Worm (Caenorhabditis elegans) whole organism, midembryonic: ENCODE results near the gene smvt-1.
A peak's percentile ranks its signal among the peaks of the same experiment; 100 is the strongest.

Source experiments
- T22C8.4 ChIP-seq: fragments of 200-800 bp; sonication (Bioruptor generic); IDR thresholded peaks from 2 replicates; pipeline ENCODE4 v1.3.6; 2022; ENCODE audit warnings: missing genetic modification characterization, missing compliant biosample characterization
- cog-1 ChIP-seq: sonication (generic microtip); optimal IDR thresholded peaks from 2 replicates; lab custom pipeline; 2016; ENCODE audit warnings: missing genetic modification characterization, missing compliant biosample characterization
- flt-1 ChIP-seq: fragments of 200-800 bp; sonication (Bioruptor generic); IDR thresholded peaks from 2 replicates; pipeline ENCODE4 v1.3.6; 2022; ENCODE audit warnings: missing genetic modification characterization, missing compliant biosample characterization
- klf-2 ChIP-seq: fragments of 200-800 bp; sonication (Bioruptor generic); conservative IDR thresholded peaks from 2 replicates; pipeline ENCODE4 v1.3.6; 2022; ENCODE audit warnings: missing genetic modification reagents, missing genetic modification characterization, missing compliant biosample characterization
- med-1 ChIP-seq: sonication (generic microtip); optimal IDR thresholded peaks from 2 replicates; lab custom pipeline; 2017; ENCODE audit warnings: missing genetic modification characterization, mild to moderate bottlenecking, missing compliant biosample characterization, antibody characterized with exemption, missing genetic modification reagents; ENCODE audit not compliant: insufficient read depth
- ref-1 ChIP-seq: fragments of 200-800 bp; sonication (Bioruptor generic); conservative IDR thresholded peaks from 2 replicates; pipeline ENCODE4 v1.3.6; 2022; ENCODE audit warnings: missing genetic modification reagents, missing genetic modification characterization, missing compliant biosample characterization
- tab-1 ChIP-seq: fragments of 200-800 bp; sonication (Bioruptor generic); IDR thresholded peaks from 2 replicates; pipeline ENCODE4 v1.3.6; 2022; ENCODE audit warnings: missing genetic modification characterization, missing compliant biosample characterization
- ztf-23 ChIP-seq: fragments of 200-800 bp; sonication (Bioruptor generic); IDR thresholded peaks from 2 replicates; pipeline ENCODE4 v1.3.6; 2022; ENCODE audit warnings: missing genetic modification reagents, missing genetic modification characterization, missing compliant biosample characterization
- ztf-29 ChIP-seq: fragments of 200-800 bp; sonication (Bioruptor generic); IDR thresholded peaks from 2 replicates; pipeline ENCODE4 v1.3.6; 2022; ENCODE audit warnings: missing genetic modification reagents, missing genetic modification characterization, missing compliant biosample characterization

The smvt-1 gene

DNA sequence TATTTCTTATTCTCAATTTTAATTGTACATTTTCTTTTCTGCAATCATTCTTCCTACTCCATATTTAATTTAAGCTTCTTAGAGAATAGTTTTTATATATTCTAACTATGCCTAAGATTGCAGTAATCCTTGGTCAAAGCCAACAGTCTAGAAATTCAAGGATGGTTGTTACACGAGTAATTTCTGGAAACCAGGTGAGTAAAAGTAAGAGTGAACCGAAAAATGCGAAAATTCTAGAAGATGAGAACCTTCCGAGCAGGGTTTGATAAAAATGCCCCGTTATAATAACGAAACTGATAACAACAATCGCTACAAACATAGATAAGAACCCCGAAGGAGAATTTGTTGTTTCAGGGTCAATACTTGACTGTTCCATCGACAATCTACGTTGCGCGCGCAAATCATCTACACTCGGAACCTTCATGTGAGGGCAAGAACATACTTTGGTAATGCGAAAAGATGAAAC, 16.6 kb upstream of the smvt-1 start, which contains the start of gene F52H2.15:
F52H2.15 (plus strand) TSS at position 51 of the 466 bp plus-strand sequence.
- TF ChIP-seq ztf-29 (GFP tag; lab: Robert Waterston, UW) (no peak), klf-2 (GFP tag; lab: Robert Waterston, UW) (no peak), ref-1 (no peak), cog-1 (tag; lab: Kevin White, UChicago) (no peak), tab-1 (GFP tag; lab: Robert Waterston, UW) (no peak), flt-1 (GFP tag; lab: Robert Waterston, UW) (no peak), T22C8.4 (GFP tag; lab: Robert Waterston, UW) (no peak), med-1 (GFP tag; lab: Kevin White, UChicago) (no peak), ztf-23 (no peak)

DNA sequence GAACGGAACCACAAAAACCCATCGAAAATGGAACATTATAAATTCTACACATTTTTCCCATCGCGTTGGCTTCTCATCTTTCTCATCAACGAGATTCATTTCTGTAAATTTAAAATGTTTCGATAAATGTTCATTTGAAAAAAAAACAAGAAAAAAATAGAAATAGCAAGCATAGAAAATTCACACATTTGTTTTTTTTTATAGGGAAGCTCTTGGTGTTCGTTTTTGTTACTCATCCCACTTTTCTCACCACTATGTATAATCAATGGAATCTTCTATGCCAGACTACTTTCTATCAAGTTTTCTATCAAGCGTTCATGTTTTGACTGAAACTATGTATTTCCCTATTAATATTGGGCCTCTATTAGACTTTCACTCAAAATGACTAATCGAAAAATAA, 15.3 kb upstream of the smvt-1 start, which contains the start of gene dhcr-24:
dhcr-24 (minus strand) TSS at position 101 of the 400 bp plus-strand sequence.
- no peak for TF ChIP-seq flt-1 (GFP tag; lab: Robert Waterston, UW)

DNA sequence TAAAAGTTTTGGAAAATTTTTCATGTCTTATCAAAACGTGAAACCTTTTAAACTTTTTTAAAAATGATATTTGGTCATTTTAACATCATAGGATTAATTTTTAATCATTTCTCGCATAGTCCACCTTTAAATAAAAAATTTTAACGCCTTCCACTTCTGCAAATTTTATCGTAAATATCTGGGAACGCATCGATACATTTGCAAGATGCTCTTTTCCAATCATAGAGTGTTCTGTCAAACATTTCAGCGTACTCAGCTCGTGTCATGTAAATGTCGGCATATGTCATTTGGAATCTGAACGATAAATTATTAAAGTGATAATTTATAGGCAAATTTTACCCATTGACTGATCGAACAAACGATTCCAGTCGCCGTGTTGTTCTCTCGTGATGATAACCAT, 11.2 kb upstream of the smvt-1 start, which contains the start of gene F52H2.5:
F52H2.5 (minus strand) TSS at position 101 of the 400 bp plus-strand sequence.
- TF ChIP-seq tab-1 (GFP tag; lab: Robert Waterston, UW): no peak
- no peak for TF ChIP-seq ref-1
- TF ChIP-seq T22C8.4 (GFP tag; lab: Robert Waterston, UW): no peak
- no peak for TF ChIP-seq ztf-29 (GFP tag; lab: Robert Waterston, UW)
- TF ChIP-seq ztf-23: no peak
- TF ChIP-seq klf-2 (GFP tag; lab: Robert Waterston, UW): no peak
- no peak for TF ChIP-seq med-1 (GFP tag; lab: Kevin White, UChicago)
- TF ChIP-seq cog-1 (tag; lab: Kevin White, UChicago): no peak
- TF ChIP-seq flt-1 (GFP tag; lab: Robert Waterston, UW): no peak

DNA sequence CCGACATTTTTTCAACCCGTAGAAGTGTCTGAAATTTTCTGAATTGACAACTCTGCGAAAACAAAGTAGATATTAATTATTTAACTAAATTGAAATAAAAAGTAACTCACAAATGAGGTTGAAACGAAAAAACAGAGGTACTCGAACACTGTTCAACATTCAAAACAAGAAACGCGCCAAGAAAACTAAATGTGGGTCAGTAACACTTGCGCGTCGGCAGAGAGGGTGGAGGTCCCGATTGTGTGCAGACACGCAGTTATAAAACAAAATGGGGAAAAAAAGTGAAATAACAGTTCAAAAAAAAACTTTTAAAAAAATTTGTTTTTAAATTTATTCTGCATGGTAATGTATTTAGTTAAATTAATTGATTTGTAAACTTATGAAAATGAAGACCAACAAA, 10.6 kb upstream of the smvt-1 start:
- TF ChIP-seq ref-1 (no peak), tab-1 (GFP tag; lab: Robert Waterston, UW) (no peak), ztf-29 (GFP tag; lab: Robert Waterston, UW) (no peak), cog-1 (tag; lab: Kevin White, UChicago) (no peak), flt-1 (GFP tag; lab: Robert Waterston, UW) (0 out of 2 replicates have a peak, but pooled peaks have one; percentile 30), klf-2 (GFP tag; lab: Robert Waterston, UW) (0 out of 2 replicates have a peak, but pooled peaks have one; percentile 32)

DNA sequence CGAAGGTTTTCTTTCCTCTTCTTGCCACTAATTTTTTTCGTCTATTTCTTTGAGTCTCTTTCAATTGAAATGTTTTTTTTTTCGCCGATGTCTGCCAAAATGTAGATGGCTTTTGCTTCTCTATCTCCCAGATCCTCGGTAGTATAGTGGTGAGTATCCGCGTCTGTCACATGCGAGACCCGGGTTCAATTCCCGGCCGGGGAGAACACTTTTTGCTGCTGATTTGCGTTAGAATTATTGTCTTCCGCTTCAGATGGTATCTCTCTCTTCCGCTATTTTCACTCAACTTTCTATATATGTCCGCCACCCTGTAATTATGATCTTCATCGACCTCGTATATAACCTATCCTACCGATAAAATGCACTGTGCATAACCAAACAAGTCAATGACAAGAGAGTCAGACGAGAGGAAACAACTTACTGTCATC, 4.7 kb upstream of the smvt-1 start:
- TF ChIP-seq ref-1 (peak; percentile 65), klf-2 (GFP tag; lab: Robert Waterston, UW) (peak; percentile 79), cog-1 (tag; lab: Kevin White, UChicago) (peak; percentile 43), tab-1 (GFP tag; lab: Robert Waterston, UW) (0 out of 2 replicates have a peak, but pooled peaks have one; percentile 38), T22C8.4 (GFP tag; lab: Robert Waterston, UW) (0 out of 2 replicates have a peak, but pooled peaks have one; percentile 22), med-1 (GFP tag; lab: Kevin White, UChicago) (no peak), ztf-29 (GFP tag; lab: Robert Waterston, UW) (peak; percentile 44; the same call in 1 of the 2 replicates), flt-1 (GFP tag; lab: Robert Waterston, UW) (peak; percentile 53; the same call in 1 of the 2 replicates), ztf-23 (peak; percentile 81)

DNA sequence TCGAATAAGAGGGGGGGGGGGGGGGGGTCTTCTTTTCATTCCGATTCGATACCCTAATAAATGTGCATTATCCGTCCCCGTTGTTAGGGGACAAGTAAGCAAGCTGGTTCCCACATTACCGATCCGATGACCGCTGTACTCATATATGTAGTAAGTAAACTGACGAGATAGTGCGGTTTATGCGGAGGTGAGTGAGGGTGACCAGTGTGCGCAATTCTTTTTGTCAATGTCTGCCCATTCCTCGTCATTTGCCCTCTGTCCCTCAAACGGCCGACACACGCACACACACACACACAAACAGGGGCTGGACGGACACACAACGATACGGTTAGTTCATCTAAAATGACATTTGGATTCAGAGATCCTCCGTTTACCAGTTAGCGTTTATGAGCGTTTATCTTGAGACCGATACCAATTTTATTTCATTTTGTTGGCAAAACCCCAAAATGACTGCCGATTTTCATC, 3.5 kb upstream of the smvt-1 start, which contains the start of gene aat-3:
aat-3 (plus strand) TSS at position 51 of the 465 bp plus-strand sequence.
- TF ChIP-seq ztf-29 (GFP tag; lab: Robert Waterston, UW) (peak; percentile 39; the same call in 1 of the 2 replicates), klf-2 (GFP tag; lab: Robert Waterston, UW) (0 out of 2 replicates have a peak, but pooled peaks have one; percentile 8), ref-1 (0 out of 2 replicates have a peak, but pooled peaks have one; percentile 11), tab-1 (GFP tag; lab: Robert Waterston, UW) (no peak), T22C8.4 (GFP tag; lab: Robert Waterston, UW) (no peak), ztf-23 (no peak), med-1 (GFP tag; lab: Kevin White, UChicago) (no peak), cog-1 (tag; lab: Kevin White, UChicago) (no peak), flt-1 (GFP tag; lab: Robert Waterston, UW) (no peak)

DNA sequence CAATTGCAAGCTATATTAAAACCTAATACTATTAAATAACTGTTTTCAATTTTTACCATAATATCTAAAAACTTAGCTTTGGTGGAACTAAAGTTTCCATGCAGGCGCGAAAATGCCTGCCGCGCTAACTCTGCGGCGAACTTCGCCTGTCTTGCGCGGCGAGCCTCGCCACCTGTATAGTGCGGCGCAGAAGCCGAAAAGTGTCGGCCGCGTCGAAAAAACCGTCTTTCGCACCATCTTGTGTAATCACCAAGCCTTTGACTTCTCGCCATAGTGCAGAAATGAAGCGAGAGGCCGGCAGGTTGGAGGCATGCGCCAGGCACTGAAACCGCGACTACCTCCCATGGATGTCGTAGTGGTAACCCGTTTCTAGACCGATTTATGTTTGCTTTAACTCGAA, 2.7 kb upstream of the smvt-1 start:
- no peak for TF ChIP-seq tab-1 (GFP tag; lab: Robert Waterston, UW)
- TF ChIP-seq klf-2 (GFP tag; lab: Robert Waterston, UW): no peak
- no peak for TF ChIP-seq cog-1 (tag; lab: Kevin White, UChicago)
- TF ChIP-seq T22C8.4 (GFP tag; lab: Robert Waterston, UW): no peak
- no peak for TF ChIP-seq ztf-29 (GFP tag; lab: Robert Waterston, UW)
- TF ChIP-seq ztf-23: no peak
- TF ChIP-seq flt-1 (GFP tag; lab: Robert Waterston, UW): no peak
- TF ChIP-seq ref-1: no peak
- no peak for TF ChIP-seq med-1 (GFP tag; lab: Kevin White, UChicago)

DNA sequence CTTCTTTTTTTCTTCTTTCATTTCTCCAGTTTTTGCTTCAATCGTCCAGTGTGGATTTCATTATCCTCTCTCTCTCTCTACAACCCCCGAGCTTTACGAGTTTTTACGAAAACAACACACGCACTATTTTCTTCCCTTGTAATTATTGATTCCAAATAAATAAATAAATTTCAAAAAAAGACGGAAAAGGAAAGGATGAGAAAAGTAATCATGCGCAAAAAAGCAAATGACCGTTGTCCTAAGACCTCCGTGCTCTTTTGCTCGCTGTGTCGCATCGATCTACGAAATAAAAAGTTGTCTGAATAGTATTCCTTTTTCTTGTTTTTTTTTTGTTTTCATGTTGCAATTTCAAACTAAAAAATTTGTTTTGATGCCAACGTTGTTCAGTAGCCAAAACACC, 1.9 kb upstream of the smvt-1 start:
- TF ChIP-seq ref-1 (no peak), med-1 (GFP tag; lab: Kevin White, UChicago) (no peak), ztf-23 (no peak), klf-2 (GFP tag; lab: Robert Waterston, UW) (no peak), tab-1 (GFP tag; lab: Robert Waterston, UW) (no peak), ztf-29 (GFP tag; lab: Robert Waterston, UW) (no peak), cog-1 (tag; lab: Kevin White, UChicago) (no peak), T22C8.4 (GFP tag; lab: Robert Waterston, UW) (no peak), flt-1 (GFP tag; lab: Robert Waterston, UW) (no peak)

DNA sequence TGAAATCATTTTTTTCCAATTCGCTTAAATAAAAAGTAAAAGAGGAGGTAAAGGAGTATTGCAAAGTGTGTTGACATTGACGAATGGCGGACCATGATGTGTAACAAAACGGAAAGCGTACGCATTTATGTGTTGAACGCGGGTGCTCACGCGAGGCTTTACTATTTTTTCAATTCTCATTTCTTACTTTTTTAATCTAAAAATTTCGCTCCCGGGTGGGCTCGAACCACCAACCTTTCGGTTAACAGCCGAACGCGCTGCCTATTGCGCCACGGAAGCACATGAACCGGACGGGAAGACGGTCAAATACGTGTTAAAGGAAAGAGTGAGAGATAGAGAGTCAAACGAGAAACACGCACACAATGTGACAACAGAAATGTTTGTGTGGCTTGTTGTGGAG, 538 bp upstream of the smvt-1 start:
- peak; percentile 87 for TF ChIP-seq T22C8.4 (GFP tag; lab: Robert Waterston, UW)
- peak; percentile 91 for TF ChIP-seq ztf-23
- peak; percentile 91 for TF ChIP-seq tab-1 (GFP tag; lab: Robert Waterston, UW)
- TF ChIP-seq flt-1 (GFP tag; lab: Robert Waterston, UW): peak; percentile 95
- TF ChIP-seq ref-1: peak; percentile 84
- peak; percentile 90 for TF ChIP-seq ztf-29 (GFP tag; lab: Robert Waterston, UW)
- peak; percentile 91 for TF ChIP-seq cog-1 (tag; lab: Kevin White, UChicago)
- TF ChIP-seq klf-2 (GFP tag; lab: Robert Waterston, UW): peak; percentile 77
- peak; percentile 72 for TF ChIP-seq med-1 (GFP tag; lab: Kevin White, UChicago)
